Fruit fly (Drosophila melanogaster) whole organism, embryonic: ENCODE data around the gene PIG-B.
A peak's percentile ranks its signal among the peaks of the same experiment; 100 is the strongest.

Experiments used
- Atf-2 ChIP-seq: fragments of 200-800 bp; sonication (Bioruptor generic); optimal IDR thresholded peaks from 2 replicates; lab custom pipeline; 2016; ENCODE audit warnings: missing biosample characterization, missing genetic modification characterization
- CG10959 ChIP-seq: fragments of 200-800 bp; sonication (Bioruptor generic); IDR thresholded peaks from 2 replicates; pipeline ENCODE4 v1.3.6; 2022; ENCODE audit warnings: missing biosample characterization, missing genetic modification characterization
- CG12104 ChIP-seq: fragments of 200-800 bp; sonication (Bioruptor generic); optimal IDR thresholded peaks from 3 replicates; lab custom pipeline; 2016; ENCODE audit warnings: missing biosample characterization, missing genetic modification characterization
- CG12219 ChIP-seq: fragments of 200-800 bp; sonication (Bioruptor generic); optimal IDR thresholded peaks from 3 replicates; lab custom pipeline; 2018; ENCODE audit warnings: missing biosample characterization, mild to moderate bottlenecking, missing genetic modification characterization
- CG12391 ChIP-seq: fragments of 200-800 bp; sonication (Bioruptor generic); optimal IDR thresholded peaks from 3 replicates; lab custom pipeline; 2018; ENCODE audit warnings: missing biosample characterization, mild to moderate bottlenecking, missing genetic modification characterization, moderate library complexity
- CG12942 ChIP-seq: fragments of 200-800 bp; sonication (Bioruptor generic); optimal IDR thresholded peaks from 3 replicates; lab custom pipeline; 2016; ENCODE audit warnings: missing biosample characterization, missing genetic modification characterization
- CG16779 ChIP-seq: fragments of 200-800 bp; sonication (Bioruptor generic); IDR thresholded peaks from 2 replicates; pipeline ENCODE4 v1.3.6; 2022; ENCODE audit warnings: missing biosample characterization, missing genetic modification characterization
- CG17359 ChIP-seq: fragments of 200-800 bp; sonication (Bioruptor generic); optimal IDR thresholded peaks from 3 replicates; lab custom pipeline; 2018; ENCODE audit warnings: missing biosample characterization, mild to moderate bottlenecking, missing genetic modification characterization, moderate library complexity
- CG17802 ChIP-seq: fragments of 200-800 bp; sonication (Bioruptor generic); optimal IDR thresholded peaks from 2 replicates; lab custom pipeline; 2018; ENCODE audit warnings: missing biosample characterization, mild to moderate bottlenecking, missing genetic modification characterization, moderate library complexity
- CG2120 ChIP-seq: fragments of 200-800 bp; sonication (Bioruptor generic); optimal IDR thresholded peaks from 3 replicates; lab custom pipeline; 2016; ENCODE audit warnings: missing biosample characterization, missing genetic modification characterization
- CG2202 ChIP-seq: fragments of 200-800 bp; sonication (Bioruptor generic); optimal IDR thresholded peaks from 2 replicates; lab custom pipeline; 2018; ENCODE audit warnings: missing biosample characterization, mild to moderate bottlenecking, missing genetic modification characterization
- CG2889 ChIP-seq: fragments of 200-800 bp; sonication (Bioruptor generic); IDR thresholded peaks from 3 replicates; pipeline ENCODE4 v1.3.6; 2022; ENCODE audit warnings: missing biosample characterization, missing genetic modification characterization
- CG31365 ChIP-seq: fragments of 200-800 bp; sonication (Bioruptor generic); optimal IDR thresholded peaks from 2 replicates; lab custom pipeline; 2018; ENCODE audit warnings: missing biosample characterization, mild to moderate bottlenecking, missing genetic modification characterization
- CG3281 ChIP-seq: fragments of 200-800 bp; sonication (Bioruptor generic); optimal IDR thresholded peaks from 3 replicates; lab custom pipeline; 2017; ENCODE audit warnings: missing biosample characterization, mild to moderate bottlenecking, missing genetic modification characterization
- CG4730 ChIP-seq: fragments of 200-800 bp; sonication (Bioruptor generic); IDR thresholded peaks from 2 replicates; pipeline ENCODE4 v1.3.6; 2022; ENCODE audit warnings: missing biosample characterization, missing genetic modification characterization
- CG6272 ChIP-seq: fragments of 200-800 bp; sonication (Bioruptor generic); IDR thresholded peaks from 2 replicates; pipeline ENCODE4 v1.3.6; 2022; ENCODE audit warnings: missing biosample characterization, missing genetic modification characterization
- CG7271 ChIP-seq: fragments of 200-800 bp; sonication (Bioruptor generic); optimal IDR thresholded peaks from 2 replicates; lab custom pipeline; 2018; ENCODE audit warnings: missing biosample characterization, mild to moderate bottlenecking, missing genetic modification characterization, moderate library complexity
- CG7786 ChIP-seq: fragments of 200-800 bp; sonication (Bioruptor generic); optimal IDR thresholded peaks from 2 replicates; lab custom pipeline; 2016; ENCODE audit warnings: missing biosample characterization, missing genetic modification characterization
- CG9609 ChIP-seq: fragments of 200-800 bp; sonication (Bioruptor generic); optimal IDR thresholded peaks from 3 replicates; lab custom pipeline; 2016; ENCODE audit warnings: missing biosample characterization, missing genetic modification characterization
- Camta ChIP-seq: fragments of 200-800 bp; sonication (Bioruptor generic); optimal IDR thresholded peaks from 2 replicates; lab custom pipeline; 2016; ENCODE audit warnings: missing biosample characterization, missing genetic modification characterization
- Dek ChIP-seq: fragments of 200-800 bp; sonication (Bioruptor generic); optimal IDR thresholded peaks from 3 replicates; lab custom pipeline; 2019; ENCODE audit warnings: missing biosample characterization, mild to moderate bottlenecking, missing genetic modification characterization, moderate library complexity
- Dfd ChIP-seq, 2 experiments: fragments of >200 bp; optimal IDR thresholded peaks; 2 replicates each; lab custom pipeline; 2017; ENCODE audit warnings: missing biosample characterization in 2 of 2, missing genetic modification characterization in 2 of 2
- Dip3 ChIP-seq: fragments of 200-800 bp; sonication (Bioruptor generic); optimal IDR thresholded peaks from 3 replicates; lab custom pipeline; 2016; ENCODE audit warnings: missing biosample characterization, missing genetic modification characterization
- Dref ChIP-seq: fragments of 200-800 bp; sonication (Bioruptor generic); IDR thresholded peaks from 2 replicates; pipeline ENCODE4 v1.3.6; 2022; ENCODE audit warnings: missing biosample characterization, missing genetic modification characterization
- H15 ChIP-seq: fragments of 200-800 bp; sonication (Bioruptor generic); IDR thresholded peaks from 3 replicates; pipeline ENCODE4 v1.3.6; 2022; ENCODE audit warnings: missing biosample characterization, missing genetic modification characterization
- Hand ChIP-seq: fragments of 200-800 bp; sonication (Bioruptor generic); optimal IDR thresholded peaks from 2 replicates; lab custom pipeline; 2017; ENCODE audit warnings: mild to moderate bottlenecking, missing biosample characterization, missing genetic modification reagents, missing genetic modification characterization
- Hey ChIP-seq: fragments of 200-800 bp; sonication (Bioruptor generic); optimal IDR thresholded peaks from 3 replicates; lab custom pipeline; 2018; ENCODE audit warnings: missing biosample characterization, mild to moderate bottlenecking, missing genetic modification characterization
- Jarid2 ChIP-seq: fragments of 200-800 bp; sonication (Bioruptor generic); optimal IDR thresholded peaks from 3 replicates; lab custom pipeline; 2017; ENCODE audit warnings: mild to moderate bottlenecking, missing biosample characterization, missing genetic modification reagents, missing genetic modification characterization
- Mad ChIP-seq: fragments of 200-800 bp; sonication (Bioruptor generic); optimal IDR thresholded peaks from 2 replicates; lab custom pipeline; 2016; ENCODE audit warnings: missing biosample characterization, missing genetic modification characterization
- Nf-YB ChIP-seq: fragments of 200-800 bp; sonication (Bioruptor generic); optimal IDR thresholded peaks from 3 replicates; lab custom pipeline; 2019; ENCODE audit warnings: missing biosample characterization, mild to moderate bottlenecking, missing genetic modification characterization, moderate library complexity
- Side ChIP-seq: fragments of 200-800 bp; sonication (Bioruptor generic); optimal IDR thresholded peaks from 2 replicates; lab custom pipeline; 2016; ENCODE audit warnings: missing biosample characterization, missing genetic modification characterization
- Ssrp ChIP-seq: fragments of 200-800 bp; sonication (Bioruptor generic); optimal IDR thresholded peaks from 2 replicates; lab custom pipeline; 2018; ENCODE audit warnings: missing biosample characterization, mild to moderate bottlenecking, missing genetic modification characterization, moderate library complexity
- amos ChIP-seq: fragments of 200-800 bp; sonication (Bioruptor generic); IDR thresholded peaks from 2 replicates; pipeline ENCODE4 v1.3.6; 2022; ENCODE audit warnings: missing biosample characterization, missing genetic modification characterization; ENCODE audit not compliant: partially characterized antibody
- ash1 ChIP-seq: fragments of 200-800 bp; sonication (Bioruptor generic); optimal IDR thresholded peaks from 2 replicates; lab custom pipeline; 2018; ENCODE audit warnings: missing biosample characterization, mild to moderate bottlenecking, missing genetic modification characterization
- br ChIP-seq: fragments of >200 bp; optimal IDR thresholded peaks from 2 replicates; lab custom pipeline; 2017
- btn ChIP-seq: fragments of 200-800 bp; sonication (Bioruptor generic); optimal IDR thresholded peaks from 2 replicates; lab custom pipeline; 2016; ENCODE audit warnings: missing biosample characterization, missing genetic modification characterization
- cad ChIP-seq: fragments of >200 bp; optimal IDR thresholded peaks from 2 replicates; lab custom pipeline; 2017; ENCODE audit warnings: missing biosample characterization, missing genetic modification characterization
- dati ChIP-seq: fragments of 200-800 bp; sonication (Bioruptor generic); IDR thresholded peaks from 2 replicates; pipeline ENCODE4 v1.3.6; 2022; ENCODE audit warnings: missing biosample characterization, missing genetic modification characterization
- eyg ChIP-seq: fragments of 200-800 bp; sonication (Bioruptor generic); optimal IDR thresholded peaks from 3 replicates; lab custom pipeline; 2016; ENCODE audit warnings: missing biosample characterization, missing genetic modification characterization
- her ChIP-seq: fragments of 200-800 bp; sonication (Bioruptor generic); optimal IDR thresholded peaks from 2 replicates; lab custom pipeline; 2016; ENCODE audit warnings: missing biosample characterization, missing genetic modification characterization
- hkb ChIP-seq, 2 experiments: fragments of 200-800 bp in 1 of 2; fragments of >200 bp in 1 of 2; sonication (Bioruptor generic) in 1 of 2; IDR thresholded peaks in 1 of 2; optimal IDR thresholded peaks in 1 of 2; 2 replicates each; pipeline versions ENCODE4 v1.3.6 to Lab custom; 2017 to 2022; ENCODE audit warnings: missing biosample characterization in 1 of 2, missing genetic modification characterization in 1 of 2
- jing ChIP-seq: fragments of 200-800 bp; sonication (Bioruptor generic); optimal IDR thresholded peaks from 2 replicates; lab custom pipeline; 2018; ENCODE audit warnings: missing biosample characterization, mild to moderate bottlenecking, missing genetic modification characterization
- lab ChIP-seq: fragments of 200-800 bp; sonication (Bioruptor generic); optimal IDR thresholded peaks from 3 replicates; lab custom pipeline; 2017; ENCODE audit warnings: missing biosample characterization, missing genetic modification characterization, mild to moderate bottlenecking, moderate library complexity, missing genetic modification reagents
- pb ChIP-seq: fragments of 200-800 bp; sonication (Bioruptor generic); optimal IDR thresholded peaks from 3 replicates; lab custom pipeline; 2016; ENCODE audit warnings: missing biosample characterization, missing genetic modification characterization
- pfk ChIP-seq: fragments of 200-800 bp; sonication (Bioruptor generic); optimal IDR thresholded peaks from 2 replicates; lab custom pipeline; 2018; ENCODE audit warnings: missing biosample characterization, mild to moderate bottlenecking, missing genetic modification characterization, moderate library complexity
- pho ChIP-seq: fragments of 200-800 bp; sonication (Bioruptor generic); optimal IDR thresholded peaks from 2 replicates; lab custom pipeline; 2016; ENCODE audit warnings: missing biosample characterization, missing genetic modification characterization
- phol ChIP-seq: fragments of 200-800 bp; sonication (Bioruptor generic); optimal IDR thresholded peaks from 3 replicates; lab custom pipeline; 2018; ENCODE audit warnings: missing biosample characterization, mild to moderate bottlenecking, missing genetic modification characterization, moderate library complexity
- sima ChIP-seq: fragments of 200-800 bp; sonication (Bioruptor generic); optimal IDR thresholded peaks from 2 replicates; lab custom pipeline; 2016; ENCODE audit warnings: missing biosample characterization, missing genetic modification characterization
- slou ChIP-seq: fragments of 200-800 bp; sonication (Bioruptor generic); optimal IDR thresholded peaks from 3 replicates; lab custom pipeline; 2016; ENCODE audit warnings: missing biosample characterization, missing genetic modification characterization
- tx ChIP-seq: fragments of 200-800 bp; sonication (Bioruptor generic); optimal IDR thresholded peaks from 2 replicates; lab custom pipeline; 2016; ENCODE audit warnings: missing biosample characterization, missing genetic modification characterization
- z ChIP-seq: fragments of 200-800 bp; sonication (Bioruptor generic); IDR thresholded peaks from 3 replicates; pipeline ENCODE4 v1.3.6; 2022; ENCODE audit warnings: missing biosample characterization, missing genetic modification characterization
- zen ChIP-seq: fragments of 200-800 bp; sonication (Bioruptor generic); optimal IDR thresholded peaks from 3 replicates; lab custom pipeline; 2018; ENCODE audit warnings: missing biosample characterization, mild to moderate bottlenecking, missing genetic modification characterization, moderate library complexity

The PIG-B gene

DNA sequence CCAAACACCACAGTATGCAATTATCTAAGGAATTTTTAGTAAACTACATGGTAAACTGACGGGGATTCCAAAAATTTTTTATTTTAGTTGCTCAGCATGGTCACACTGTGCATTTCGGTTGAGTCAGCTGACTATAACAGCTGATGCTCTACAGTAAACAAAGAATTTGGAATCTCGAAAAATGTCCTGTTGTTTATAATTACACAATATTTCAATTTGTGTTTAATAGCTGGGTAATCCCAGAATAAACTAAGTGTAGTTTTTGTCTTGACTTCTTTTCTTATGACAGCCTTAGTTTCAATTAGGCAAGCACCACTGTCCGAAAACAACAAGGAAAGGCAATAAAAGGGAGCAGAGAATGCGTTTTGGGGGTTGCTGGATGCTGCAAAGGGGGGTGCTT, 25.4 kb upstream of the PIG-B start (continued):
- TF ChIP-seq CG9609 (GFP tag; lab: Kevin White, UChicago) (no peak), z (GFP tag; lab: Robert Waterston, UW) (no peak), Nf-YB (GFP tag; lab: Kevin White, UChicago) (no peak), CG16779 (GFP tag; lab: Robert Waterston, UW) (no peak), CG12391 (tag; lab: Kevin White, UChicago) (peak; percentile 18), CG3281 (no peak), CG7271 (tag; lab: Kevin White, UChicago) (no peak), Ssrp (tag; lab: Kevin White, UChicago) (no peak), jing (no peak), Dref (no peak), pho (GFP tag; lab: Kevin White, UChicago) (no peak), Camta (GFP tag; lab: Kevin White, UChicago) (no peak), btn (GFP tag; lab: Kevin White, UChicago) (no peak), Side (no peak), pb (GFP tag; lab: Kevin White, UChicago) (no peak), CG2889 (GFP tag; lab: Robert Waterston, UW) (no peak), phol (peak; percentile 27), CG2202 (tag; lab: Kevin White, UChicago) (no peak), dati (GFP tag; lab: Robert Waterston, UW) (no peak), Hand (GFP tag; lab: Kevin White, UChicago) (no peak), CG7786 (GFP tag; lab: Kevin White, UChicago) (peak; percentile 25), CG2120 (GFP tag; lab: Kevin White, UChicago) (no peak), CG12219 (GFP tag; lab: Kevin White, UChicago) (peak; percentile 11), Dip3 (GFP tag; lab: Kevin White, UChicago) (no peak), zen (tag; lab: Kevin White, UChicago) (no peak), cad (GFP tag; lab: Kevin White, UChicago) (no peak), eyg (GFP tag; lab: Kevin White, UChicago) (no peak), sima (no peak), Mad (GFP tag; lab: Kevin White, UChicago) (no peak), br (no peak), CG10959 (GFP tag; lab: Robert Waterston, UW) (no peak), Hey (tag; lab: Kevin White, UChicago) (no peak), tx (no peak), CG17802 (tag; lab: Kevin White, UChicago) (no peak), CG6272 (GFP tag; lab: Robert Waterston, UW) (no peak), Atf-2 (GFP tag; lab: Kevin White, UChicago) (no peak), lab (GFP tag; lab: Kevin White, UChicago) (peak; percentile 12), slou (no peak), CG17359 (tag; lab: Kevin White, UChicago) (peak; percentile 13), Jarid2 (GFP tag; lab: Kevin White, UChicago) (no peak), Dfd (GFP tag; optimal IDR thresholded peaks at IDR 0.05; lab: Kevin White, UChicago) (no peak), pfk (no peak), CG12942 (GFP tag; lab: Kevin White, UChicago) (no peak), her (GFP tag; lab: Kevin White, UChicago) (no peak), CG31365 (no peak), amos (GFP tag; lab: Robert Waterston, UW) (no peak), CG12104 (no peak), hkb (optimal IDR thresholded peaks at IDR 0.05; lab: Kevin White, UChicago) (no peak), hkb (GFP tag; IDR thresholded peaks at IDR 0.05; lab: Robert Waterston, UW) (peak; percentile 49; the same call in 1 of the 2 replicates), Dek (tag; lab: Kevin White, UChicago) (no peak), ash1 (GFP tag; lab: Kevin White, UChicago) (no peak), CG4730 (0 out of 2 replicates have a peak, but pooled peaks have one; percentile 36), H15 (GFP tag; lab: Robert Waterston, UW) (peak; percentile 49; the same call in 1 of the 3 replicates)
